Fruit fly (Drosophila melanogaster): Measurements from ENCODE around the gene sro.

sro gene

DNA sequence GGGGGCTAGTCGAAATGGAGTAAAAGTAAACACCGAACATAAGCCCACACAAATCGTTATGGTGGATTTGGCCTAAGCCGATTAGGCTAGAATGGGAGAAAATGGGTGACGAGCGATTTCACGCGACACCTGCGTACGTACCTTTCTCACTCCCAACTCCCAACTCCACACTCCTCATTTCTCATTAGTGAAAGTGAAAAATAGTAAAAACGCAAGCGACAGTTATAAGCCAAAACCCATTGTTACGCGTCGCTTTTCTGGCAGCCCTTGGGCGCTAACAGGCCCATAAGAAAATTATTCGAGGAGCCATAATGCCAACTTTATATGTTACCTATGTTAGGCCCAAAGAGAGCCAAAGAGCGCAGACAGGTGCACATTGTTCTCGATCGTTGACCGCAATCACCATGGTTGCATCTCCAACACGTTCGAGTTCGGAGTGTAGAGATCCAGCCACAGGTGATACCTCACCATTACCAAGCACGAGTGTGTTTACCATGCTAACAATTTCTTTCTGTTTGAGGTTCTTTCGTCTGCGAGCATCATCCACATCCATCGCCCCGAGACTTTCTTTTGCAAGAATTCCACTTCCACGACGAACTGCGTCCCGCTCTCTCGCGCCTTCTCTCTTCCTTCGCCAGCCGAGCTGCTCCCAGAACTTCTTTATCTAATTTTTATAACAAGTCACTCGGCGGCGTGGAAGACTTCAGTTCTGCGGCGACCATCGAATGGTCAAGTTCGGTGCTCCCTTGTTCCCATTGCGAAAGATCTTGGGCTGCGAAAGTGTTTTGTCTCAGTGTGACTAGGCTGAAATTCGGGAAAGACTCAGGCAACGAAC lies 24.3 kb downstream of the sro start, which contains the start of gene neo:
TSS of gene neo (plus strand) at position 698 of the 835 bp plus-strand sequence.
- TF ChIP-seq ttk (optimal IDR thresholded peaks at IDR 0.05) (no peak), psq (optimal IDR thresholded peaks at IDR 0.05) (no peak), Myc (optimal IDR thresholded peaks at IDR 0.05) (no peak), Sin3A (optimal IDR thresholded peaks at IDR 0.05) (no peak), insv (optimal IDR thresholded peaks at IDR 0.05) (no peak), h (optimal IDR thresholded peaks at IDR 0.05) (no peak)

DNA sequence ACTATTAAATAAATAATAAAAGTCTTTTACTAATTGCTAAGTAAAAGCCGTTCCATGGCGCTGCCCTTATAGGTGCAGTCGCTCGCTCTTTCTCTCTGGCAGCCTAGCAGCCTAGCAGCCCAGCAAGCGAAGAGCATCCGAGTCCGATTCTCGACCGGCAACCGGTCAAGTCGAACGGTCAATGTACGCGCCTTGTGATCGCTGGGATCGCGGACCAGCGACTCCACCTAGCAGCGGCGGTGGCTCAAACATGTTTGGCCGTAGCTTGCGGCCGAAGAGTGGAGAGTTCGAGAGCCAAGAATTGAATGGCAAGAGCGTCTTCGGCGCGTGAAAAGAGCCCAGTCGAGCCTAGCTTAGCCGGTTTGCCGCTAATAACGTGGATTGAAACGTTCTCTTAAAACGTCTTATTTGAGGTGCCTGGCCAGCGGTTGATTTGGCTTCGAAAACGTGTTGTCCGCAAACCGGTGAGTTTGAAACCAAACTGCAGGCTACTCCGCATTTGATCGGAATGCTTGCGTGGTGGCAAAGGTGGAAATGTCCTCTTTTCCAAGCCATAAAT lies 34.9 kb downstream of the sro start:
- no peak for TF ChIP-seq Myc (optimal IDR thresholded peaks at IDR 0.05)

DNA sequence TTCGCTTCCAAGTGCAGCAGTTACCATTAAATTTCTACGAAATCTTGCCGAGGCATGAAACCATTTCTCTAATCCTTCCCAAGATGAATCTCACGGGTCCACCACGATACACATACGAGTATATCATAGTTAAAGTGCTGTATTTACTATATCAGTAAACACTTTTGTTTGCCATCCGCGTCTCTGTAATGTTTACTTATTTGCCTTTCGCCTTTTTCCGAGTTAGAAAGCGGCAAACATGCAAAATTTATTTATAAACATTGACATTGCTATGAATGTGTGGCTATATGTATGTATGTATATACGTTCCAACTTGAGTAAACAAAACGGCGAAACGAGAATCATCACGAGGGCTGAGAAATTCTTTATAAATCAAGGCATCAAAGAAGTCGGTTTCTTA lies 36.5 kb downstream of the sro start:
- TF ChIP-seq psq (optimal IDR thresholded peaks at IDR 0.05) = no peak

DNA sequence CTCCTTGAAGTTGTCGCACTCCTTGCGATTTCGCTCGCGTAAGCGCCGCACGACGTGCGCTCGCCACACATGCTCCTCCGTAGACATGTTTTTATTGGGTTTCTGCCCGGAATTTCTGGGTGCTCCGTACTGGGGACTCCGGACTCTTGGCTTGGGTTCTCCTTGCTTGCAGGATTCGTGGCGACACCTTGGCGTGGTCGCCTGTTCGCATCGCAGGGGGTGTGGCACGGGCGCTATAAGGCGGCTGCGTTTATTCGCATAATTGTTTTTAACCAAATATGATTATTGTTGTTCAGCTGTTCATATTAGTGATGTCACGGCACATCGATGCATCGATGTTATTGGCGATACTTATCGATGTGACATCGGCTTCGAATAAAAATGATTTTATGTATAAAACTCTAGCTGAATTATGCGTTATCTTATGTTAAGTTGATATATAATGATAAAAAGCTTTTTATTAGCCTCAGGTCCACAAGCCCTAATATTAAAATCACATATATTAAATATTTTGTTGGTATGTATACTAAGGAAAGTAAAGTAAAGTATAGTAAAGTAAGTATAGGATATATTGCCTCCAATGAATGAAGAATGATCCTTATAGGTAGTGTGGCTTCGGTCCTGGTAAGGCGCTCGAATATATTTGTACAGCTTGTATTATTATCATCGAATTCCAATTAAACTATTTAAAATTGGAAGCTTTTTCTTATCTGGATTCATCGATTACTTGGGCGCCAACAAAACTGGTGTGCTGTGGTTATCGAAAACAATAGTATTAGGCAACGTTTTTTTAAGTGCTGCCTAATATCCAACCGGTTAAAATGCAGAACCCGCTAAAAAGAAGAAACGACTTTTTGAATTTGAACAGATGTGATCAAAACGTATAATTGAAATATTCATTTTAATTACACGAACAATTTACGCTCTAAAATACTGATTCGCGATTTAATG lies 40.6 kb downstream of the sro start, which contains the start of gene Atg16:
TSS of gene Atg16 (minus strand) at position 343 of the 951 bp plus-strand sequence.
- no peak for TF ChIP-seq h (optimal IDR thresholded peaks at IDR 0.05)
- TF ChIP-seq Sin3A (optimal IDR thresholded peaks at IDR 0.05) = no peak
- TF ChIP-seq insv (optimal IDR thresholded peaks at IDR 0.05) = no peak
- no peak for TF ChIP-seq Myc (optimal IDR thresholded peaks at IDR 0.05)
- TF ChIP-seq ttk (optimal IDR thresholded peaks at IDR 0.05) = no peak
- no peak for TF ChIP-seq psq (optimal IDR thresholded peaks at IDR 0.05)

DNA sequence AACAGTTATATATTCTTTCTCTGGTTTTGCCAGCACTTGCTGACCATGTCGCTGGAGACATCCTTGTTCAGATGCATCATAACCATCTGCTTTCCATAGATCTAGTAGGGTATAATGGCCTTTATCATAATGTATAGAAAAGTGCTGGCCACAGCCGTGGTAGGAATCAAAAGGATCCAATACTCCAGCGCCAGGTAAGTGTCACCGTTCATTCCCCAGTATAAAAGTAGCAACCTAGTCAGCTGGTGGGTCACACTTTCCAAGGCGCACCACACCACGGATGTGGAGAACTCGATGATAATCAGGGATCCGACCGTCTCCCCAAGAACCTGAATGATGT lies 41.3 kb downstream of the sro start, which contains the start of gene Prtl99C:
TSS of gene Prtl99C (plus strand) at position 241 of the 340 bp plus-strand sequence.
- no peak for TF ChIP-seq insv (optimal IDR thresholded peaks at IDR 0.05)
- TF ChIP-seq Myc (optimal IDR thresholded peaks at IDR 0.05) = no peak

DNA sequence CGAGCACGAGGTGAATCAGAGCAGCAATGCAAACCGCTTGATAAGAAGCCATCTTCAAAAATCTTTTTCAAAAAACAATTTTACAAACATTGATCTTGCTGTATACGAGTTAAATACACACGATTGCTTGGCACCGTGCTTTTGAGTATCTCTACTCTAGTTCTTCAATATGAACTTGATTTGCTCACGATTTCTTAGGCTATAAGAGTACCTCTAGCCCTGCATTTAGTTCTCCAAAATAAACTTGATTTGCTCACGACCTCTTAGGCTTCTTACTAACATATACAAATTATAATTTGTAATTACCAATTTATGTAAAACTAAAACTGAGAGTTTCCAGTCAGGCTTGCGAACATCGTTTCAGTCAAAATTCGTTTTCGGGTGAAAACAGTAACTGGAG lies 41.8 kb downstream of the sro start, which contains the start of gene CG42592:
TSS of gene CG42592 (minus strand) at position 101 of the 400 bp plus-strand sequence.
- TF ChIP-seq insv (optimal IDR thresholded peaks at IDR 0.05) (no peak), h (optimal IDR thresholded peaks at IDR 0.05) (no peak), psq (optimal IDR thresholded peaks at IDR 0.05) (no peak), Myc (optimal IDR thresholded peaks at IDR 0.05) (no peak)

DNA sequence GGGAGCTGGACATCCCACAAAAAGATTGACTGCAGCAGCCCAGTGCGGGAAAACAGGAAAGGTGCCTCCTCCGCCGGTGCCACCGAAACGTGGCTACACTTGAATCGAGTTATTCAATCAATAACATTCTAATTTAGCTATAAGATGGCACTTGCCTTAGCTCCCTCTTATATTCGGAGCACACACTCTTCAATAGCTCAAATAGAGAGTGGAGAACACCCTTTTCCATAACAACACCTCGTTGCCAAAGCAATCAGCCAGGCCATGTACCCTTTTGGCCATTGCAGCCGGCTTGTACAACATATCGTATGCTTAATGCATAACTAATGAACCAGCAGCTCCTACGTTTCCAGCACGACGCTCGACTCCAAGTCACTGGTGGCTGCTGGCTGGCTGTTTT lies 43.4 kb downstream of the sro start:
- TF ChIP-seq ttk (optimal IDR thresholded peaks at IDR 0.05) (no peak), psq (optimal IDR thresholded peaks at IDR 0.05) (no peak), h (optimal IDR thresholded peaks at IDR 0.05) (no peak), Sin3A (optimal IDR thresholded peaks at IDR 0.05) (no peak), Myc (optimal IDR thresholded peaks at IDR 0.05) (no peak), insv (optimal IDR thresholded peaks at IDR 0.05) (no peak)

DNA sequence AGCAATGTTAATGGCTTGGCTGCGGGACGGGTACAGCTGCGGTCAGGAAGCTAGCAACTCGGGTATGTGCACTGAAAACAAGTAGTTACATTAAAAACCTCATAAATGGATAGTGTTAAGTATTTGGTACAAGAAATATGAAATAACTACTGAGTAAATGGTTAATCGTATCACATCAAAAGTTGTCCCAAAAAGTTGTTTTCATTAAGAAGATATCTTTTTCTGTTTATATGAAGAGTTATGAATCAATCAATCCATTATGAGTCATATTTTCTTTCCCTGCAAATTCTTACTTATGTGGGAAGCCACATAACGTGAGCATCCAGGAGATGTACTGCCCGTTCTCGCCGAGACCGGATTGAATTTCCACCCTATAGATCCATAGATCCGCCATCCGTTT lies 44.4 kb downstream of the sro start:
- no peak for TF ChIP-seq Sin3A (optimal IDR thresholded peaks at IDR 0.05)
- no peak for TF ChIP-seq h (optimal IDR thresholded peaks at IDR 0.05)
- no peak for TF ChIP-seq psq (optimal IDR thresholded peaks at IDR 0.05)
- no peak for TF ChIP-seq ttk (optimal IDR thresholded peaks at IDR 0.05)
- no peak for TF ChIP-seq Myc (optimal IDR thresholded peaks at IDR 0.05)
- no peak for TF ChIP-seq insv (optimal IDR thresholded peaks at IDR 0.05)

DNA sequence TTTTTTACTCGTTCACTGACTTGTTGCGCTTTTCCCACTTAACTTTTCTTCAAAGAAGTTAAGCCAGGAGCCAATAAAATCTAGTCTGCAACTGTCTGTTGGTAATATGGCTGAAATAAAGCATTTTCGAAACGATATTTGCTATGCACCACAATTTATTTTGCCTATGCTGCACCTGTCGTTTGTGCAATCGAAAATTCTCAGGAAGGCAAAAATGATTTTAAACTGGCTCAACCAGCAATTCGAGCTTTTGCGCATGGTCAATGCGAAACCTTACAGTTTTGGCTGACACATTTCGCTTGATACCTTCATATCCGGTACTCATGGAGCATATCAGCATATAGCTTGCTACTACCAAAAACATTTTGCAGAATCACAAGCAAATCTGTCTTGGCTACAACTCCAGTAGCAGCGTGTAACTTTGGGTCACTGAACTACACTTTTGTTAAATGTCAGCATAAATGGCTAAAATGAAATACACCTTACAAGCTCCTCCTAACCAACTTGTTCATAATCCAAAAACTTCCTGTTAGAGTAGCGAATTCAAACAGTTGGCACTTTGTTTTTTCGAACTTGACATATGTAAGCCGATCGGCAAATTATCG lies 45.4 kb downstream of the sro start:
- no peak for TF ChIP-seq insv (optimal IDR thresholded peaks at IDR 0.05)
- no peak for TF ChIP-seq Myc (optimal IDR thresholded peaks at IDR 0.05)
- TF ChIP-seq Sin3A (optimal IDR thresholded peaks at IDR 0.05) = no peak
- TF ChIP-seq ttk (optimal IDR thresholded peaks at IDR 0.05) = no peak
- no peak for TF ChIP-seq psq (optimal IDR thresholded peaks at IDR 0.05)
- no peak for TF ChIP-seq h (optimal IDR thresholded peaks at IDR 0.05)

DNA sequence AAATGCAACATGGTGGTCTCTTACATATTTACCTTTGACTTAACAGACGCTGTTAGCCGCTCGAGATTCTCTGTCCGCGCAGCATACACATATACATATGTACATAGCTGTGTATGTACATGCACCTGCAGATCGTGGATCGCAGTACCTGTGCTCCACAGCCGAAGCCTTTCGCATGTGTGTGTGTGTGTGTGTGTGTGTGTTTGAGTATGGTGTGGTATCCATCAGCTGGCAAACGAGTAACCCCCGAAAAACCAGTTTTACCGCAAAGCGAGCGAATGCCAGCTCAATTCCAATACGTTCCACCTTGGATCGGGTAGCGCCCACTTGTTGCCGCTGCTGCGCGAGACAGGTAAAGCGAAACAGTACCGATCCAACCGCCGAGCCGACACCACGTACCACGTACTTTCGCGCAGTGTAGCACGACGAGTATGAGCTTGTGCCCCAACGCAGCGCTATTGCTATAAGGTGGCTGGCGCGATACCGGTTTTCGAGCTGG lies 46.9 kb downstream of the sro start, which contains the start of gene Cad99C:
TSS of gene Cad99C (plus strand) at position 365 of the 499 bp plus-strand sequence.
- TF ChIP-seq ttk (optimal IDR thresholded peaks at IDR 0.05) (no peak), insv (optimal IDR thresholded peaks at IDR 0.05) (no peak), Myc (optimal IDR thresholded peaks at IDR 0.05) (no peak), psq (optimal IDR thresholded peaks at IDR 0.05) (no peak), Sin3A (optimal IDR thresholded peaks at IDR 0.05) (no peak), h (optimal IDR thresholded peaks at IDR 0.05) (no peak)

Data from Kc167 (cell line).